Fruit fly (Drosophila melanogaster) whole organism, embryonic: ENCODE results near the gene tws.

Source experiments
- B-H1 ChIP-seq: fragments of 200-800 bp; sonication (Bioruptor generic); IDR thresholded peaks from 3 replicates; pipeline ENCODE4 v1.3.6; 2022; ENCODE audit warnings: missing biosample characterization, missing genetic modification characterization
- CG10321 ChIP-seq: fragments of 200-800 bp; sonication (Bioruptor generic); IDR thresholded peaks from 2 replicates; pipeline ENCODE4 v1.3.6; 2022; ENCODE audit warnings: missing biosample characterization, missing genetic modification characterization
- CG11456 ChIP-seq: fragments of 200-800 bp; sonication (Bioruptor generic); IDR thresholded peaks from 3 replicates; pipeline ENCODE4 v1.3.6; 2022; ENCODE audit warnings: missing biosample characterization, missing genetic modification characterization
- CG14441 ChIP-seq: fragments of 200-800 bp; sonication (Bioruptor generic); IDR thresholded peaks from 2 replicates; pipeline ENCODE4 v1.3.6; 2022; ENCODE audit warnings: missing biosample characterization, missing genetic modification characterization
- CG17361 ChIP-seq: fragments of 200-800 bp; sonication (Bioruptor generic); IDR thresholded peaks from 3 replicates; pipeline ENCODE4 v1.3.6; 2022; ENCODE audit warnings: missing biosample characterization, missing genetic modification characterization
- CG2889 ChIP-seq: fragments of 200-800 bp; sonication (Bioruptor generic); IDR thresholded peaks from 3 replicates; pipeline ENCODE4 v1.3.6; 2022; ENCODE audit warnings: missing biosample characterization, missing genetic modification characterization
- CG31388 ChIP-seq: fragments of 200-800 bp; sonication (Bioruptor generic); optimal IDR thresholded peaks from 2 replicates; lab custom pipeline; 2016; ENCODE audit warnings: missing biosample characterization, missing genetic modification characterization
- CG3163 ChIP-seq: fragments of 200-800 bp; sonication (Bioruptor generic); optimal IDR thresholded peaks from 3 replicates; lab custom pipeline; 2016; ENCODE audit warnings: missing biosample characterization, missing genetic modification characterization
- CG3407 ChIP-seq: fragments of 200-800 bp; sonication (Bioruptor generic); optimal IDR thresholded peaks from 2 replicates; lab custom pipeline; 2018; ENCODE audit warnings: missing biosample characterization, mild to moderate bottlenecking, missing genetic modification characterization
- CG34224 ChIP-seq: fragments of 200-800 bp; sonication (Bioruptor generic); IDR thresholded peaks from 3 replicates; pipeline ENCODE4 v1.3.6; 2022; ENCODE audit warnings: missing biosample characterization, missing genetic modification characterization; ENCODE audit not compliant: partially characterized antibody
- CG4360 ChIP-seq: fragments of 200-800 bp; sonication (Bioruptor generic); IDR thresholded peaks from 2 replicates; pipeline ENCODE4 v1.3.6; 2022; ENCODE audit warnings: missing biosample characterization, missing genetic modification characterization
- CG4854 ChIP-seq: fragments of 200-800 bp; sonication (Bioruptor generic); optimal IDR thresholded peaks from 2 replicates; lab custom pipeline; 2016; ENCODE audit warnings: missing biosample characterization, missing genetic modification characterization, inconsistent platforms
- CG5180 ChIP-seq: fragments of 200-800 bp; sonication (Bioruptor generic); optimal IDR thresholded peaks from 3 replicates; lab custom pipeline; 2017; ENCODE audit warnings: missing biosample characterization, missing genetic modification characterization, mild to moderate bottlenecking, moderate library complexity, missing genetic modification reagents
- CG7987 ChIP-seq: fragments of 200-800 bp; sonication (Bioruptor generic); optimal IDR thresholded peaks from 2 replicates; lab custom pipeline; 2018; ENCODE audit warnings: missing biosample characterization, mild to moderate bottlenecking, missing genetic modification characterization, moderate library complexity
- CG8944 ChIP-seq: fragments of 200-800 bp; sonication (Bioruptor generic); optimal IDR thresholded peaks from 3 replicates; lab custom pipeline; 2016; ENCODE audit warnings: missing biosample characterization, missing genetic modification characterization
- CG9876 ChIP-seq: fragments of 200-800 bp; sonication (Bioruptor generic); optimal IDR thresholded peaks from 2 replicates; lab custom pipeline; 2016; ENCODE audit warnings: missing biosample characterization, missing genetic modification characterization
- CTCF ChIP-seq: fragments of 200-800 bp; sonication (Bioruptor generic); optimal IDR thresholded peaks from 2 replicates; lab custom pipeline; 2017; ENCODE audit warnings: missing biosample characterization, mild to moderate bottlenecking, missing genetic modification characterization, moderate library complexity
- E2f1 ChIP-seq: fragments of 200-800 bp; sonication (Bioruptor generic); IDR thresholded peaks from 2 replicates; pipeline ENCODE4 v1.3.6; 2022; ENCODE audit warnings: missing biosample characterization, missing genetic modification characterization
- E2f2 ChIP-seq: fragments of 200-800 bp; sonication (Bioruptor generic); IDR thresholded peaks from 2 replicates; pipeline ENCODE4 v1.3.6; 2022; ENCODE audit warnings: missing biosample characterization, missing genetic modification characterization
- Fer3 ChIP-seq: fragments of 200-800 bp; sonication (Bioruptor generic); optimal IDR thresholded peaks from 2 replicates; lab custom pipeline; 2018; ENCODE audit warnings: missing biosample characterization, mild to moderate bottlenecking, missing genetic modification characterization, moderate library complexity
- Gsc ChIP-seq: fragments of 200-800 bp; sonication (Bioruptor generic); IDR thresholded peaks from 2 replicates; pipeline ENCODE4 v1.3.6; 2022; ENCODE audit warnings: missing biosample characterization, missing genetic modification characterization
- Hey ChIP-seq: fragments of 200-800 bp; sonication (Bioruptor generic); optimal IDR thresholded peaks from 3 replicates; lab custom pipeline; 2018; ENCODE audit warnings: missing biosample characterization, mild to moderate bottlenecking, missing genetic modification characterization
- Oaz ChIP-seq: fragments of 200-800 bp; sonication (Bioruptor generic); IDR thresholded peaks from 2 replicates; pipeline ENCODE4 v1.3.6; 2022; ENCODE audit warnings: missing biosample characterization, missing genetic modification characterization
- Pdp1 ChIP-seq, 2 experiments: fragments of 200-800 bp; sonication (Bioruptor generic); optimal IDR thresholded peaks; 3 replicates each; lab custom pipeline; 2016; ENCODE audit warnings: missing biosample characterization in 2 of 2, missing genetic modification characterization in 2 of 2, mild to moderate bottlenecking in 1 of 2, moderate library complexity in 1 of 2
- Stat92E ChIP-seq, 3 experiments: fragments of >200 bp in 2 of 3; fragments of 200-800 bp in 1 of 3; sonication (Bioruptor generic) in 1 of 3; optimal IDR thresholded peaks; 2 replicates each; lab custom pipeline; 2017 to 2019; ENCODE audit warnings: missing biosample characterization in 3 of 3, missing genetic modification characterization in 3 of 3, mild to moderate bottlenecking in 1 of 3, moderate library complexity in 1 of 3
- Xbp1 ChIP-seq: fragments of 200-800 bp; sonication (Bioruptor generic); optimal IDR thresholded peaks from 3 replicates; lab custom pipeline; 2016; ENCODE audit warnings: missing biosample characterization, mild to moderate bottlenecking, missing genetic modification characterization
- ara ChIP-seq: fragments of 200-800 bp; sonication (Bioruptor generic); IDR thresholded peaks from 2 replicates; pipeline ENCODE4 v1.3.6; 2022; ENCODE audit warnings: missing biosample characterization, missing genetic modification characterization
- bcd ChIP-seq: fragments of 200-800 bp; sonication (Bioruptor generic); optimal IDR thresholded peaks from 2 replicates; lab custom pipeline; 2017; ENCODE audit warnings: missing biosample characterization, mild to moderate bottlenecking, missing genetic modification characterization
- cato ChIP-seq: fragments of 200-800 bp; sonication (Bioruptor generic); optimal IDR thresholded peaks from 2 replicates; lab custom pipeline; 2016; ENCODE audit warnings: missing biosample characterization, missing genetic modification characterization, borderline replicate concordance
- chif ChIP-seq, 2 experiments: fragments of 200-800 bp; sonication (Bioruptor generic); optimal IDR thresholded peaks; 3 replicates each; lab custom pipeline; 2016; ENCODE audit warnings: missing biosample characterization in 2 of 2, missing genetic modification characterization in 2 of 2
- da ChIP-seq: fragments of 200-800 bp; sonication (Bioruptor generic); optimal IDR thresholded peaks from 2 replicates; lab custom pipeline; 2016; ENCODE audit warnings: missing biosample characterization, missing genetic modification characterization
- ems ChIP-seq: fragments of 200-800 bp; sonication (Bioruptor generic); optimal IDR thresholded peaks from 3 replicates; lab custom pipeline; 2016; ENCODE audit warnings: missing biosample characterization, missing genetic modification characterization
- en ChIP-seq: fragments of 200-800 bp; sonication (Bioruptor generic); optimal IDR thresholded peaks from 2 replicates; lab custom pipeline; 2016; ENCODE audit warnings: missing biosample characterization, missing genetic modification characterization
- eyg ChIP-seq: fragments of 200-800 bp; sonication (Bioruptor generic); optimal IDR thresholded peaks from 3 replicates; lab custom pipeline; 2016; ENCODE audit warnings: missing biosample characterization, missing genetic modification characterization
- gem ChIP-seq: fragments of 200-800 bp; sonication (Bioruptor generic); optimal IDR thresholded peaks from 2 replicates; lab custom pipeline; 2019; ENCODE audit warnings: missing biosample characterization, mild to moderate bottlenecking, missing genetic modification characterization, moderate library complexity
- grn ChIP-seq: fragments of 200-800 bp; sonication (Bioruptor generic); optimal IDR thresholded peaks from 3 replicates; lab custom pipeline; 2017; ENCODE audit warnings: missing biosample characterization, missing genetic modification characterization
- her ChIP-seq: fragments of 200-800 bp; sonication (Bioruptor generic); optimal IDR thresholded peaks from 2 replicates; lab custom pipeline; 2016; ENCODE audit warnings: missing biosample characterization, missing genetic modification characterization
- lbe ChIP-seq: fragments of 200-800 bp; sonication (Bioruptor generic); optimal IDR thresholded peaks from 2 replicates; lab custom pipeline; 2016; ENCODE audit warnings: missing biosample characterization, mild to moderate bottlenecking, missing genetic modification characterization
- lilli ChIP-seq: fragments of 200-800 bp; sonication (Bioruptor generic); optimal IDR thresholded peaks from 3 replicates; lab custom pipeline; 2016; ENCODE audit warnings: missing biosample characterization, missing genetic modification characterization
- lov ChIP-seq, 2 experiments: fragments of 200-800 bp in 1 of 2; fragments of >200 bp in 1 of 2; sonication (Bioruptor generic) in 1 of 2; IDR thresholded peaks in 1 of 2; optimal IDR thresholded peaks in 1 of 2; 2 replicates in 1 of 2; 3 replicates in 1 of 2; pipeline versions ENCODE4 v1.3.6 to Lab custom; 2017 to 2022; ENCODE audit warnings: missing biosample characterization in 1 of 2, missing genetic modification characterization in 1 of 2
- pfk ChIP-seq: fragments of 200-800 bp; sonication (Bioruptor generic); optimal IDR thresholded peaks from 2 replicates; lab custom pipeline; 2018; ENCODE audit warnings: missing biosample characterization, mild to moderate bottlenecking, missing genetic modification characterization, moderate library complexity
- pita ChIP-seq: fragments of 200-800 bp; sonication (Bioruptor generic); optimal IDR thresholded peaks from 2 replicates; lab custom pipeline; 2017; ENCODE audit warnings: missing biosample characterization, mild to moderate bottlenecking, missing genetic modification characterization
- rib ChIP-seq: fragments of 200-800 bp; sonication (Bioruptor generic); IDR thresholded peaks from 2 replicates; pipeline ENCODE4 v1.3.6; 2022; ENCODE audit warnings: missing biosample characterization, missing genetic modification characterization
- ro ChIP-seq: fragments of 200-800 bp; sonication (Bioruptor generic); IDR thresholded peaks from 2 replicates; pipeline ENCODE4 v1.3.6; 2022; ENCODE audit warnings: missing biosample characterization, missing genetic modification characterization
- salm ChIP-seq: fragments of 200-800 bp; sonication (Bioruptor generic); optimal IDR thresholded peaks from 2 replicates; lab custom pipeline; 2018; ENCODE audit warnings: missing biosample characterization, mild to moderate bottlenecking, missing genetic modification characterization
- slbo ChIP-seq: fragments of 200-800 bp; sonication (Bioruptor generic); IDR thresholded peaks from 2 replicates; pipeline ENCODE4 v1.3.6; 2022; ENCODE audit warnings: missing biosample characterization, missing genetic modification characterization
- stc ChIP-seq: fragments of 200-800 bp; sonication (Bioruptor generic); IDR thresholded peaks from 2 replicates; pipeline ENCODE4 v1.3.6; 2022; ENCODE audit warnings: missing biosample characterization, missing genetic modification characterization
- tna ChIP-seq: fragments of 200-800 bp; sonication (Bioruptor generic); IDR thresholded peaks from 2 replicates; pipeline ENCODE4 v1.3.6; 2022; ENCODE audit warnings: missing biosample characterization, missing genetic modification characterization; ENCODE audit not compliant: partially characterized antibody
- usp ChIP-seq: fragments of >200 bp; optimal IDR thresholded peaks from 2 replicates; lab custom pipeline; 2017; ENCODE audit warnings: missing biosample characterization, missing genetic modification characterization
- yki ChIP-seq: fragments of >200 bp; optimal IDR thresholded peaks from 3 replicates; lab custom pipeline; 2018
- zen ChIP-seq: fragments of 200-800 bp; sonication (Bioruptor generic); optimal IDR thresholded peaks from 3 replicates; lab custom pipeline; 2018; ENCODE audit warnings: missing biosample characterization, mild to moderate bottlenecking, missing genetic modification characterization, moderate library complexity

The tws gene

dm6 chr3R:10079267-10079987 is 60.1 kb downstream of the tws start (continued):
- TF ChIP-seq CG11456 (GFP tag; lab: Robert Waterston, UW) (no peak), CG9876 (no peak), eyg (GFP tag; lab: Kevin White, UChicago) (no peak), bcd (GFP tag; lab: Kevin White, UChicago) (no peak), chif (GFP tag; optimal IDR thresholded peaks at IDR 0.05; lab: Kevin White, UChicago) (peak; percentile 10 to 58), B-H1 (GFP tag; lab: Robert Waterston, UW) (0 out of 3 replicates have a peak, but pooled peaks have one; percentile 12), Xbp1 (peak; percentile 28), CG31388 (GFP tag; lab: Kevin White, UChicago) (no peak), Gsc (GFP tag; lab: Robert Waterston, UW) (no peak), pita (GFP tag; lab: Kevin White, UChicago) (no peak), yki (no peak), Hey (tag; lab: Kevin White, UChicago) (no peak), CG5180 (no peak), zen (no peak), ara (GFP tag; lab: Robert Waterston, UW) (no peak), Stat92E (GFP tag; optimal IDR thresholded peaks at IDR 0.05; lab: Kevin White, UChicago) (no peak), rib (no peak), grn (GFP tag; lab: Kevin White, UChicago) (no peak), CTCF (GFP tag; lab: Kevin White, UChicago) (no peak), salm (no peak), cato (peak; percentile 22), Pdp1 (GFP tag; optimal IDR thresholded peaks at IDR 0.05; lab: Kevin White, UChicago) (peak; percentile 17 to 22), CG34224 (no peak), her (GFP tag; lab: Kevin White, UChicago) (no peak), CG7987 (GFP tag; lab: Kevin White, UChicago) (no peak), CG14441 (0 out of 2 replicates have a peak, but pooled peaks have one; percentile 8), CG10321 (peak; percentile 42; the same call in 1 of the 2 replicates), lilli (GFP tag; lab: Kevin White, UChicago) (no peak), CG4854 (no peak), Fer3 (no peak), CG2889 (GFP tag; lab: Robert Waterston, UW) (no peak), E2f2 (no peak), lbe (GFP tag; lab: Kevin White, UChicago) (no peak), ems (GFP tag; lab: Kevin White, UChicago) (no peak), E2f1 (no peak), CG3407 (GFP tag; lab: Kevin White, UChicago) (no peak), CG17361 (GFP tag; lab: Robert Waterston, UW) (0 out of 3 replicates have a peak, but pooled peaks have one; percentile 45), lov (optimal IDR thresholded peaks at IDR 0.05; lab: Kevin White, UChicago) (no peak), lov (GFP tag; IDR thresholded peaks at IDR 0.05; lab: Robert Waterston, UW) (no peak), CG8944 (peak; percentile 2), tna (no peak), usp (GFP tag; lab: Kevin White, UChicago) (no peak), ro (GFP tag; lab: Robert Waterston, UW) (0 out of 2 replicates have a peak, but pooled peaks have one; percentile 17), stc (GFP tag; lab: Robert Waterston, UW) (no peak), CG4360 (GFP tag; lab: Robert Waterston, UW) (no peak), gem (peak; percentile 62), slbo (GFP tag; lab: Robert Waterston, UW) (peak; percentile 58), Oaz (GFP tag; lab: Robert Waterston, UW) (no peak), en (peak; percentile 2), pfk (GFP tag; lab: Kevin White, UChicago) (no peak), da (GFP tag; lab: Kevin White, UChicago) (no peak), CG3163 (no peak)
